Fruit fly (Drosophila melanogaster): ENCODE data around the gene CG13950.

Gene CG13950

dm6 chr2L:884970-885369 lies 25.0 kb downstream of the CG13950 start, which contains the start of gene CG15824 (continued):
- TF ChIP-seq mld (GFP tag; IDR thresholded peaks at IDR 0.05; ENCODE audit: partially characterized antibody) (no peak), pzg (GFP tag; optimal IDR thresholded peaks at IDR 0.05) (peak; percentile 4), CoRest (tag; optimal IDR thresholded peaks at IDR 0.05) (no peak), Dll (GFP tag; IDR thresholded peaks at IDR 0.05; ENCODE audit: partially characterized antibody) (no peak), CG10321 (GFP tag; IDR thresholded peaks at IDR 0.05) (no peak), CG11085 (GFP tag; IDR thresholded peaks at IDR 0.05) (no peak), CG14860 (GFP tag; IDR thresholded peaks at IDR 0.05; ENCODE audit: partially characterized antibody) (no peak), Adf1 (GFP tag; IDR thresholded peaks at IDR 0.05) (no peak), so (GFP tag; IDR thresholded peaks at IDR 0.05) (no peak), wor (GFP tag; IDR thresholded peaks at IDR 0.05) (no peak), peb (GFP tag; IDR thresholded peaks at IDR 0.05) (no peak), CG31441 (GFP tag; IDR thresholded peaks at IDR 0.05) (no peak), CG30020 (tag; optimal IDR thresholded peaks at IDR 0.05) (no peak), Dp (GFP tag; optimal IDR thresholded peaks at IDR 0.05) (peak; percentile 79), chm (GFP tag; IDR thresholded peaks at IDR 0.05) (no peak), ATbp (GFP tag; optimal IDR thresholded peaks at IDR 0.05) (no peak), Poxn (GFP tag; IDR thresholded peaks at IDR 0.05) (no peak), Taf1 (GFP tag; IDR thresholded peaks at IDR 0.05) (no peak), wdn (GFP tag; IDR thresholded peaks at IDR 0.05) (no peak), knrl (GFP tag; IDR thresholded peaks at IDR 0.05; ENCODE audit: partially characterized antibody) (no peak), nmo (GFP tag; optimal IDR thresholded peaks at IDR 0.05) (no peak), trem (tag; optimal IDR thresholded peaks at IDR 0.05) (peak; percentile 24)

- no peak for TF ChIP-seq org-1 (GFP tag; optimal IDR thresholded peaks at IDR 0.05)
- no peak for TF ChIP-seq br (optimal IDR thresholded peaks at IDR 0.05)
- TF ChIP-seq CG2678 (tag; optimal IDR thresholded peaks at IDR 0.05): peak; percentile 54
- TF ChIP-seq H15 (GFP tag; IDR thresholded peaks at IDR 0.05): no peak
- no peak; the same call in 1 of the 2 replicates for TF ChIP-seq E2f2 (GFP tag; IDR thresholded peaks at IDR 0.05)
- peak; percentile 7 for TF ChIP-seq ATbp (GFP tag; optimal IDR thresholded peaks at IDR 0.05)
- TF ChIP-seq sens (GFP tag): peak; percentile 55
- no peak for TF ChIP-seq pita (GFP tag; optimal IDR thresholded peaks at IDR 0.05)
- TF ChIP-seq lmd (GFP tag; IDR thresholded peaks at IDR 0.05): peak; percentile 23; the same call in 1 of the 2 replicates
- no peak for TF ChIP-seq Asciz (GFP tag; optimal IDR thresholded peaks at IDR 0.05)
- TF ChIP-seq sqz (GFP tag; optimal IDR thresholded peaks at IDR 0.05): no peak
- TF ChIP-seq Dip2 (GFP tag; IDR thresholded peaks at IDR 0.05): no peak
- TF ChIP-seq CG3726 (GFP tag; IDR thresholded peaks at IDR 0.05): no peak
- TF ChIP-seq Dad (GFP tag; optimal IDR thresholded peaks at IDR 0.05): no peak
- peak; percentile 34 for TF ChIP-seq Fer3 (tag; optimal IDR thresholded peaks at IDR 0.05)
- no peak for TF ChIP-seq E2f1 (GFP tag; IDR thresholded peaks at IDR 0.05)
- no peak for TF ChIP-seq CG9817 (tag; optimal IDR thresholded peaks at IDR 0.05)
- peak; percentile 42 for TF ChIP-seq Sox102F (GFP tag; optimal IDR thresholded peaks at IDR 0.05)
- no peak for TF ChIP-seq CG1647 (GFP tag; optimal IDR thresholded peaks at IDR 0.05)
- TF ChIP-seq B-H2 (GFP tag; optimal IDR thresholded peaks at IDR 0.05): no peak
- TF ChIP-seq CG10565 (GFP tag; optimal IDR thresholded peaks at IDR 0.05): no peak
- TF ChIP-seq danr (GFP tag; IDR thresholded peaks at IDR 0.05): no peak
- TF ChIP-seq NfI (GFP tag; optimal IDR thresholded peaks at IDR 0.05): peak; percentile 20
- TF ChIP-seq Oaz (GFP tag; IDR thresholded peaks at IDR 0.05): no peak
- TF ChIP-seq zf30C (GFP tag; optimal IDR thresholded peaks at IDR 0.05): no peak
- TF ChIP-seq CG2120 (GFP tag; optimal IDR thresholded peaks at IDR 0.05): no peak
- no peak for TF ChIP-seq Lpt (GFP tag; optimal IDR thresholded peaks at IDR 0.05)
- TF ChIP-seq CG13894 (tag; optimal IDR thresholded peaks at IDR 0.05): no peak
- TF ChIP-seq CG18599 (GFP tag; optimal IDR thresholded peaks at IDR 0.05): peak; percentile 62
- TF ChIP-seq D (optimal IDR thresholded peaks at IDR 0.05): no peak
- TF ChIP-seq D (GFP tag; optimal IDR thresholded peaks at IDR 0.05): no peak
- no peak for TF ChIP-seq gt (GFP tag; IDR thresholded peaks at IDR 0.05)
These were observed 26.7 kb downstream of the CG13950 start for dm6 chr2L:886743-887142.

All from whole organism, embryonic.